Worm (Caenorhabditis elegans) whole organism, L1 larva: ENCODE results near the gene F11C1.9.

Experiments used
- ceh-82 ChIP-seq, 3 experiments: fragments of 150-350 bp in 1 of 3; sonication (generic microtip) in 2 of 3; optimal IDR thresholded peaks; 2 replicates each; lab custom pipeline; 2014 to 2017; ENCODE audit warnings: missing biosample characterization in 3 of 3, missing genetic modification characterization in 3 of 3
- dpl-1 ChIP-seq, 3 experiments: fragments of 150-350 bp in 2 of 3; sonication (generic microtip) in 1 of 3; optimal IDR thresholded peaks; 2 replicates each; lab custom pipeline; 2014 to 2017; ENCODE audit warnings: missing biosample characterization in 3 of 3, missing genetic modification characterization in 3 of 3, missing genetic modification reagents in 3 of 3
- lsy-2 ChIP-seq, 2 experiments: fragments of 150-350 bp; optimal IDR thresholded peaks; 2 replicates each; lab custom pipeline; 2014; ENCODE audit warnings: missing biosample characterization in 2 of 2, missing genetic modification characterization in 2 of 2
- mep-1 ChIP-seq: fragments of 150-350 bp; optimal IDR thresholded peaks from 2 replicates; lab custom pipeline; 2014; ENCODE audit warnings: missing biosample characterization, missing genetic modification characterization
- nhr-28 ChIP-seq: fragments of 150-350 bp; optimal IDR thresholded peaks from 2 replicates; lab custom pipeline; 2014; ENCODE audit warnings: missing biosample characterization, missing genetic modification characterization
- snpc-4 ChIP-seq: fragments of 150-350 bp; optimal IDR thresholded peaks from 2 replicates; lab custom pipeline; 2014; ENCODE audit warnings: missing biosample characterization, missing genetic modification characterization
- ztf-11 ChIP-seq, 2 experiments: sonication (generic microtip); optimal IDR thresholded peaks; 2 replicates each; lab custom pipeline; 2016 to 2017; ENCODE audit warnings: missing genetic modification characterization in 2 of 2, missing biosample characterization in 1 of 2, missing compliant biosample characterization in 1 of 2

- TF ChIP-seq ztf-11 (tag; optimal IDR thresholded peaks at IDR 0.05; lab: Kevin White, UChicago): no peak
- no peak for TF ChIP-seq nhr-28
- TF ChIP-seq mep-1: no peak
- TF ChIP-seq snpc-4 (tag; lab: Kevin White, UChicago): no peak
- TF ChIP-seq lsy-2 (tag; optimal IDR thresholded peaks at IDR 0.05; lab: Kevin White, UChicago): no peak
- TF ChIP-seq ceh-82 (tag; optimal IDR thresholded peaks at IDR 0.05; lab: Kevin White, UChicago): no peak
- no peak for TF ChIP-seq dpl-1 (GFP tag; optimal IDR thresholded peaks at IDR 0.05; lab: Kevin White, UChicago)
These were observed 41.7 kb downstream of the F11C1.9 start for ce11 chrX:12935694-12936093.
